Fruit fly (Drosophila melanogaster) whole organism, adult: Measurements from ENCODE around the gene CG11698.

Experiments
- CG14711 ChIP-seq: fragments of 200-800 bp; sonication (Bioruptor generic); optimal IDR thresholded peaks from 2 replicates; lab custom pipeline; 2018; ENCODE audit warnings: missing biosample characterization, mild to moderate bottlenecking, missing genetic modification characterization, moderate library complexity
- CG1620 ChIP-seq: fragments of 200-800 bp; sonication (Bioruptor generic); optimal IDR thresholded peaks from 2 replicates; lab custom pipeline; 2016; ENCODE audit warnings: missing biosample characterization, missing genetic modification characterization
- Clk ChIP-seq: fragments of 200-800 bp; sonication (Bioruptor generic); optimal IDR thresholded peaks from 2 replicates; lab custom pipeline; 2017; ENCODE audit warnings: missing biosample characterization, missing genetic modification characterization
- Mnt ChIP-seq: fragments of 200-800 bp; sonication (Bioruptor generic); optimal IDR thresholded peaks from 2 replicates; lab custom pipeline; 2016; ENCODE audit warnings: missing biosample characterization, mild to moderate bottlenecking, missing genetic modification characterization
- bab1 ChIP-seq: fragments of 200-800 bp; sonication (Bioruptor generic); optimal IDR thresholded peaks from 3 replicates; lab custom pipeline; 2019; ENCODE audit warnings: missing biosample characterization, mild to moderate bottlenecking, missing genetic modification characterization, moderate library complexity
- cic ChIP-seq: fragments of 200-800 bp; sonication (Bioruptor generic); optimal IDR thresholded peaks from 2 replicates; lab custom pipeline; 2017; ENCODE audit warnings: missing biosample characterization, mild to moderate bottlenecking, missing genetic modification characterization, moderate library complexity
- kay ChIP-seq: fragments of 200-800 bp; sonication (Bioruptor generic); peaks from one replicate; lab custom pipeline; 2016; ENCODE audit warnings: missing biosample characterization, missing genetic modification characterization, borderline replicate concordance
- toe ChIP-seq: fragments of 200-800 bp; sonication (Bioruptor generic); optimal IDR thresholded peaks from 2 replicates; lab custom pipeline; 2016; ENCODE audit warnings: missing biosample characterization, missing genetic modification characterization

DNA sequence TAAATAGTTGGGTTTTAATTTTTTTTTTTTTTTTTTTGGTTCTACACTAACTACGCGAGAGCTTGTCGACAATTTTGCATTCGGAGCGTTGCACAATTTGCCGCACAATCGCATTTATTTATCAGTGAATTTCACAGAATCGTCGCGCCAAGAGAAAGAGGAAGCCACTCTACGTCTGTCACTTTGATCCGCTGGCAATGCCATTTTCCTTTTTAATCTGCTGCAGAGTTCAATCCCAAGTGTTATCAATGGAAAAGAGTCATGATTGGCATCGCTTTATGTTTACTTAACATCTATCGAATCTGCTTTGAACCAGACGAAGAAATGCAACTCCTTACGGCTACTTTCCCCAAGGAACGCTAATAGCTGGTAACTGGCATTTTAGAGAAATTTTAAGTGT is 17.6 kb downstream of the CG11698 start:
- TF ChIP-seq toe (GFP tag; lab: Kevin White, UChicago) (no peak), Clk (GFP tag; lab: Kevin White, UChicago) (no peak), CG14711 (tag; lab: Kevin White, UChicago) (no peak), kay (GFP tag; lab: Kevin White, UChicago) (no peak), Mnt (GFP tag; lab: Kevin White, UChicago) (no peak), cic (GFP tag; lab: Kevin White, UChicago) (no peak), bab1 (GFP tag; lab: Kevin White, UChicago) (no peak), CG1620 (no peak)
